Worm (Caenorhabditis elegans): ENCODE measurements around the gene C50H2.7.

Gene C50H2.7

ce11 chrV:9950861-9951260, 28.3 kb downstream of the C50H2.7 start, which contains the start of gene ttr-46:
Gene ttr-46, plus strand, starts transcription at chrV:9951233.
- TF ChIP-seq lim-6 (tag; optimal IDR thresholded peaks at IDR 0.05), result no peak
- no peak for TF ChIP-seq ceh-14 (tag; optimal IDR thresholded peaks at IDR 0.05)
- no peak for TF ChIP-seq pha-4 (tag; optimal IDR thresholded peaks at IDR 0.05)
- TF ChIP-seq elt-4 (tag; optimal IDR thresholded peaks at IDR 0.05), result no peak
- no peak for TF ChIP-seq hlh-13 (GFP tag; optimal IDR thresholded peaks at IDR 0.05)
- no peak for TF ChIP-seq zip-5 (tag; optimal IDR thresholded peaks at IDR 0.05)
- TF ChIP-seq ahr-1 (tag; optimal IDR thresholded peaks at IDR 0.05), result no peak
- no peak for TF ChIP-seq sdc-2 (tag; optimal IDR thresholded peaks at IDR 0.05)
- no peak for TF ChIP-seq ceh-24 (tag; optimal IDR thresholded peaks at IDR 0.05)
- TF ChIP-seq madf-2 (tag; optimal IDR thresholded peaks at IDR 0.05), result no peak
- TF ChIP-seq nhr-11 (tag; optimal IDR thresholded peaks at IDR 0.05), result no peak
- no peak for TF ChIP-seq dve-1 (tag; optimal IDR thresholded peaks at IDR 0.05)
- TF ChIP-seq K02D7.2 (tag; optimal IDR thresholded peaks at IDR 0.05), result no peak
- TF ChIP-seq ceh-2 (tag; optimal IDR thresholded peaks at IDR 0.05), result no peak
- TF ChIP-seq sox-2 (GFP tag; IDR thresholded peaks at IDR 0.05), result no peak
- TF ChIP-seq Y22D7AL.16 (tag; optimal IDR thresholded peaks at IDR 0.05), result no peak

DNA sequence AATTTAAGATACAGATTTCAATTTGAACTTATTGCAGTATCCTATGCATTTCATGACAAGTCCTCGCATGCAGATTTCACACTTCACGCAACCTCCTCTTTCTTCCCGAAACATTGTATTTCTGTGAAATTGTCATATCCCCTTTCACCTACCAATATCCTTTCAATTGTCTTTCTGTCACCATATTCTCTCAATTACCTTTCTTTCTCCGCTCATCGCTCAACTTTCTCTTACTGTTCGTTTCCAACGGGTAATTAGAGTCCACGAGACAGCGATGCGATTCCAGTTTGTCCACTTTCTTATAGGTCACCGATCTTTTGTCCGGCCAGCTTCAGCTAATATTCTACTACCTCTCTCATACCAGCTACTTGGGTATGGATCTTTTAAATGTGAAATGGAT, 29.8 kb downstream of the C50H2.7 start, which contains the start of gene mam-5:
Gene mam-5, plus strand, starts transcription at position 304 of the 400 bp plus-strand sequence.
- no peak for TF ChIP-seq unc-3 (GFP tag; conservative IDR thresholded peaks at IDR 0.05)
- TF ChIP-seq unc-3 (tag; optimal IDR thresholded peaks at IDR 0.05), result no peak
- no peak for TF ChIP-seq ceh-31 (tag; optimal IDR thresholded peaks at IDR 0.05)
- no peak for TF ChIP-seq ceh-34 (tag; optimal IDR thresholded peaks at IDR 0.05)
- TF ChIP-seq ceh-6 (GFP tag; optimal IDR thresholded peaks at IDR 0.05), result no peak
- TF ChIP-seq syd-9 (tag; optimal IDR thresholded peaks at IDR 0.05), result no peak
- TF ChIP-seq lin-11 (tag; optimal IDR thresholded peaks at IDR 0.05), result no peak
- no peak for TF ChIP-seq madf-2 (tag; optimal IDR thresholded peaks at IDR 0.05)
- TF ChIP-seq pqm-1 (tag; optimal IDR thresholded peaks at IDR 0.05), result no peak
- no peak for TF ChIP-seq ceh-30 (tag; optimal IDR thresholded peaks at IDR 0.05)
- no peak for TF ChIP-seq eyg-1 (tag; optimal IDR thresholded peaks at IDR 0.05)
- no peak for TF ChIP-seq fax-1 (tag; optimal IDR thresholded peaks at IDR 0.05)

DNA sequence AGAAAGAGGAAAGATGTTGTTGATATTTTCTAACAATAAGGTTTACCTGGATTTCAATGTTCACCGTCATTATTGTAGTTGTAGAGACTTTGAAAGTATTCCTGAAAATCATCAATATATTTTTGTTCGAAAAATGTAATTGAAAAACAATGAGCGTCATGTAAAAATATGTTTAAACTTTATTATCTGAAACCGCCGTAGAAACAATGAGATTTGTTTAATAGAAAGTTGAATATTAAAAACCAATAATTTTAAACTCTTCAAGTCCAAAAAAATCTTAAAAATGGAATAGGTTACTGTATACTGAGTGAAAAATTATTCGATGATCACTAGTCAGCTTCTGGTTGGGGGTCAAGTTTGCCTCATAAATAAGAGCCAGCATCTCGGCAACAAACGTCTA, 35.6 kb downstream of the C50H2.7 start, which contains the start of gene anmt-3:
Gene anmt-3, minus strand, starts transcription at position 101 of the 400 bp plus-strand sequence.
- TF ChIP-seq unc-86 (tag; optimal IDR thresholded peaks at IDR 0.05) (no peak), ref-2 (tag; optimal IDR thresholded peaks at IDR 0.05) (no peak), unc-55 (GFP tag; optimal IDR thresholded peaks at IDR 0.05) (no peak), che-1 (tag; optimal IDR thresholded peaks at IDR 0.05) (no peak), madf-2 (tag; optimal IDR thresholded peaks at IDR 0.05) (no peak), rnt-1 (tag; optimal IDR thresholded peaks at IDR 0.05) (no peak), pha-4 (tag; optimal IDR thresholded peaks at IDR 0.05) (no peak), fkh-6 (tag; optimal IDR thresholded peaks at IDR 0.05) (no peak), hlh-6 (tag; optimal IDR thresholded peaks at IDR 0.05) (no peak), ttx-3 (tag; optimal IDR thresholded peaks at IDR 0.05) (no peak), mec-3 (tag; optimal IDR thresholded peaks at IDR 0.05; ENCODE audit: borderline replicate concordance) (no peak), gmeb-2 (tag; optimal IDR thresholded peaks at IDR 0.05) (no peak), ama-1 (optimal IDR thresholded peaks at IDR 0.05) (no peak), pros-1 (tag; optimal IDR thresholded peaks at IDR 0.05) (no peak), pax-1 (tag; optimal IDR thresholded peaks at IDR 0.05) (no peak), sox-2 (GFP tag; IDR thresholded peaks at IDR 0.05) (no peak), ceh-45 (GFP tag; IDR thresholded peaks at IDR 0.05) (no peak), eyg-1 (tag; optimal IDR thresholded peaks at IDR 0.05) (no peak), pha-2 (tag; optimal IDR thresholded peaks at IDR 0.05) (no peak)

All from whole organism, late embryonic.